Worm (Caenorhabditis elegans): ENCODE measurements around the gene F31B12.4.

- TF ChIP-seq nhr-25 (tag; optimal IDR thresholded peaks at IDR 0.05) (no peak), snpc-4 (tag; optimal IDR thresholded peaks at IDR 0.05) (no peak)
Measured at ce11 chrX:10760958-10761357, 43.6 kb upstream of the F31B12.4 start.

All from whole organism, L3 larva.